Worm (Caenorhabditis elegans) whole organism, early embryonic: ENCODE data around the gene Y55B1AR.4.

ENCODE experiments used
- B0310.2 ChIP-seq: sonication (generic microtip); optimal IDR thresholded peaks from 2 replicates; lab custom pipeline; 2016; ENCODE audit warnings: mild to moderate bottlenecking, missing genetic modification characterization, missing compliant biosample characterization
- F13C5.2 ChIP-seq: sonication (generic microtip); optimal IDR thresholded peaks from 2 replicates; lab custom pipeline; 2017; ENCODE audit warnings: mild to moderate bottlenecking, missing genetic modification characterization, inconsistent platforms, missing compliant biosample characterization
- aly-1 ChIP-seq: sonication (generic microtip); optimal IDR thresholded peaks from 2 replicates; lab custom pipeline; 2016; ENCODE audit warnings: missing genetic modification characterization, missing compliant biosample characterization
- ama-1 ChIP-seq: fragments of 150-350 bp; optimal IDR thresholded peaks from 2 replicates; lab custom pipeline; 2014
- ceh-13 ChIP-seq: fragments of 200-800 bp; sonication (Bioruptor generic); optimal IDR thresholded peaks from 2 replicates; lab custom pipeline; 2018; ENCODE audit warnings: mild to moderate bottlenecking, missing genetic modification characterization, missing compliant biosample characterization
- ceh-36 ChIP-seq: sonication (generic microtip); optimal IDR thresholded peaks from 2 replicates; lab custom pipeline; 2016; ENCODE audit warnings: missing genetic modification characterization, inconsistent platforms, missing compliant biosample characterization
- ets-7 ChIP-seq: sonication (generic microtip); optimal IDR thresholded peaks from 2 replicates; lab custom pipeline; 2016; ENCODE audit warnings: missing genotype, missing genetic modification characterization, missing compliant biosample characterization
- flt-1 ChIP-seq: fragments of 200-800 bp; sonication (Bioruptor generic); IDR thresholded peaks from 2 replicates; pipeline ENCODE4 v1.3.6; 2022; ENCODE audit warnings: missing genetic modification characterization, missing compliant biosample characterization
- hmbx-1 ChIP-seq: sonication (generic microtip); optimal IDR thresholded peaks from 2 replicates; lab custom pipeline; 2016; ENCODE audit warnings: mild to moderate bottlenecking, missing genetic modification characterization, missing compliant biosample characterization
- hmg-4 ChIP-seq: fragments of 200-800 bp; sonication (Bioruptor generic); optimal IDR thresholded peaks from 2 replicates; lab custom pipeline; 2018; ENCODE audit warnings: mild to moderate bottlenecking, missing genetic modification characterization, missing compliant biosample characterization
- hnd-1 ChIP-seq: sonication (generic microtip); optimal IDR thresholded peaks from 2 replicates; lab custom pipeline; 2016; ENCODE audit warnings: missing genetic modification characterization, missing compliant biosample characterization
- pes-1 ChIP-seq: fragments of 200-800 bp; sonication (Bioruptor generic); IDR thresholded peaks from 2 replicates; pipeline ENCODE4 v1.3.6; 2022; ENCODE audit warnings: missing genetic modification reagents, missing genetic modification characterization, missing compliant biosample characterization
- scrt-1 ChIP-seq: fragments of 200-800 bp; sonication (Bioruptor generic); IDR thresholded peaks from 2 replicates; pipeline ENCODE4 v1.3.6; 2022; ENCODE audit warnings: missing genetic modification characterization, missing compliant biosample characterization
- sea-1 ChIP-seq: fragments of 200-800 bp; sonication (Bioruptor generic); conservative IDR thresholded peaks from 2 replicates; pipeline ENCODE4 v1.3.6; 2022; ENCODE audit warnings: missing genetic modification characterization, missing compliant biosample characterization
- tbx-11 ChIP-seq: fragments of 200-800 bp; sonication (Bioruptor generic); IDR thresholded peaks from 2 replicates; pipeline ENCODE4 v1.3.6; 2022; ENCODE audit warnings: missing genetic modification characterization, missing compliant biosample characterization
- tbx-37 ChIP-seq: fragments of 200-800 bp; sonication (Bioruptor generic); conservative IDR thresholded peaks from 2 replicates; pipeline ENCODE4 v1.3.6; 2022; ENCODE audit warnings: missing genetic modification reagents, missing genetic modification characterization, missing compliant biosample characterization
- tra-4 ChIP-seq: sonication (generic microtip); optimal IDR thresholded peaks from 2 replicates; lab custom pipeline; 2017; ENCODE audit warnings: missing genetic modification characterization, missing compliant biosample characterization

Gene Y55B1AR.4

ce11 chrIII:577467-577866, 27.8 kb downstream of the Y55B1AR.4 start, which contains the start of gene gtf-2H5:
Gene gtf-2H5, minus strand, starts transcription at chrIII:577567.
- no peak for TF ChIP-seq tbx-37 (GFP tag; lab: Robert Waterston, UW)
- no peak for TF ChIP-seq tbx-11
- TF ChIP-seq aly-1 (tag; lab: Kevin White, UChicago), result no peak
- no peak for TF ChIP-seq scrt-1 (GFP tag; lab: Robert Waterston, UW)
- TF ChIP-seq ceh-36 (tag; lab: Kevin White, UChicago), result no peak
- TF ChIP-seq hnd-1 (tag; lab: Kevin White, UChicago), result no peak
- TF ChIP-seq hmg-4 (GFP tag; lab: Kevin White, UChicago), result no peak
- TF ChIP-seq tra-4 (tag; lab: Kevin White, UChicago), result no peak
- no peak for TF ChIP-seq pes-1 (GFP tag; lab: Robert Waterston, UW)
- TF ChIP-seq ets-7 (tag; lab: Kevin White, UChicago), result no peak
- no peak for TF ChIP-seq F13C5.2
- no peak for TF ChIP-seq sea-1 (GFP tag; lab: Robert Waterston, UW)
- TF ChIP-seq ceh-13 (GFP tag; lab: Kevin White, UChicago), result no peak
- TF ChIP-seq hmbx-1 (tag; lab: Kevin White, UChicago), result no peak

ce11 chrIII:576555-576954, 28.8 kb downstream of the Y55B1AR.4 start:
- TF ChIP-seq tbx-11 (no peak), ceh-36 (tag; lab: Kevin White, UChicago) (no peak), hmg-4 (GFP tag; lab: Kevin White, UChicago) (no peak), ama-1 (lab: Kevin White, UChicago) (no peak), hmbx-1 (tag; lab: Kevin White, UChicago) (no peak), flt-1 (GFP tag; lab: Robert Waterston, UW) (no peak), aly-1 (tag; lab: Kevin White, UChicago) (no peak), scrt-1 (GFP tag; lab: Robert Waterston, UW) (no peak), tra-4 (tag; lab: Kevin White, UChicago) (no peak)

- no peak for TF ChIP-seq flt-1 (GFP tag; lab: Robert Waterston, UW)
- no peak for TF ChIP-seq hnd-1 (tag; lab: Kevin White, UChicago)
- no peak for TF ChIP-seq hmg-4 (GFP tag; lab: Kevin White, UChicago)
- TF ChIP-seq aly-1 (tag; lab: Kevin White, UChicago), result no peak
- TF ChIP-seq sea-1 (GFP tag; lab: Robert Waterston, UW), result no peak
- no peak for TF ChIP-seq ceh-36 (tag; lab: Kevin White, UChicago)
- no peak for TF ChIP-seq pes-1 (GFP tag; lab: Robert Waterston, UW)
- no peak for TF ChIP-seq tbx-11
- TF ChIP-seq tra-4 (tag; lab: Kevin White, UChicago), result no peak
- TF ChIP-seq ama-1 (lab: Kevin White, UChicago), result no peak
- TF ChIP-seq tbx-37 (GFP tag; lab: Robert Waterston, UW), result no peak
- no peak for TF ChIP-seq ets-7 (tag; lab: Kevin White, UChicago)
- no peak for TF ChIP-seq B0310.2 (tag; lab: Kevin White, UChicago)
- no peak for TF ChIP-seq ceh-13 (GFP tag; lab: Kevin White, UChicago)
- TF ChIP-seq scrt-1 (GFP tag; lab: Robert Waterston, UW), result no peak
- TF ChIP-seq hmbx-1 (tag; lab: Kevin White, UChicago), result no peak
Measured at ce11 chrIII:568815-569214, 36.5 kb downstream of the Y55B1AR.4 start.

ce11 chrIII:564786-565185, 40.5 kb downstream of the Y55B1AR.4 start:
- no peak for TF ChIP-seq scrt-1 (GFP tag; lab: Robert Waterston, UW)
- TF ChIP-seq ceh-13 (GFP tag; lab: Kevin White, UChicago), result no peak
- TF ChIP-seq sea-1 (GFP tag; lab: Robert Waterston, UW), result no peak
- TF ChIP-seq tra-4 (tag; lab: Kevin White, UChicago), result no peak
- no peak for TF ChIP-seq hmbx-1 (tag; lab: Kevin White, UChicago)
- no peak for TF ChIP-seq ets-7 (tag; lab: Kevin White, UChicago)
- no peak for TF ChIP-seq B0310.2 (tag; lab: Kevin White, UChicago)
- TF ChIP-seq tbx-37 (GFP tag; lab: Robert Waterston, UW), result no peak
- no peak for TF ChIP-seq ceh-36 (tag; lab: Kevin White, UChicago)

ce11 chrIII:563755-564154, 41.6 kb downstream of the Y55B1AR.4 start:
- TF ChIP-seq tbx-11 (no peak), scrt-1 (GFP tag; lab: Robert Waterston, UW) (no peak), tbx-37 (GFP tag; lab: Robert Waterston, UW) (no peak), tra-4 (tag; lab: Kevin White, UChicago) (no peak), sea-1 (GFP tag; lab: Robert Waterston, UW) (no peak), ceh-13 (GFP tag; lab: Kevin White, UChicago) (no peak), B0310.2 (tag; lab: Kevin White, UChicago) (no peak), ama-1 (lab: Kevin White, UChicago) (no peak), flt-1 (GFP tag; lab: Robert Waterston, UW) (no peak), ets-7 (tag; lab: Kevin White, UChicago) (no peak), hnd-1 (tag; lab: Kevin White, UChicago) (no peak), hmbx-1 (tag; lab: Kevin White, UChicago) (no peak), ceh-36 (tag; lab: Kevin White, UChicago) (no peak), F13C5.2 (no peak), aly-1 (tag; lab: Kevin White, UChicago) (no peak), pes-1 (GFP tag; lab: Robert Waterston, UW) (no peak), hmg-4 (GFP tag; lab: Kevin White, UChicago) (no peak)

- no peak for TF ChIP-seq hnd-1 (tag; lab: Kevin White, UChicago)
- peak; percentile 14 for TF ChIP-seq hmg-4 (GFP tag; lab: Kevin White, UChicago)
Measured at ce11 chrIII:558832-559231, 46.5 kb downstream of the Y55B1AR.4 start.

- TF ChIP-seq pes-1 (GFP tag; lab: Robert Waterston, UW) (no peak), tbx-11 (no peak), tra-4 (tag; lab: Kevin White, UChicago) (no peak), ets-7 (tag; lab: Kevin White, UChicago) (no peak), B0310.2 (tag; lab: Kevin White, UChicago) (no peak), sea-1 (GFP tag; lab: Robert Waterston, UW) (no peak), tbx-37 (GFP tag; lab: Robert Waterston, UW) (no peak), aly-1 (tag; lab: Kevin White, UChicago) (no peak), ceh-36 (tag; lab: Kevin White, UChicago) (no peak), hnd-1 (tag; lab: Kevin White, UChicago) (no peak), hmbx-1 (tag; lab: Kevin White, UChicago) (no peak), ama-1 (lab: Kevin White, UChicago) (no peak), scrt-1 (GFP tag; lab: Robert Waterston, UW) (no peak), F13C5.2 (no peak), ceh-13 (GFP tag; lab: Kevin White, UChicago) (no peak), flt-1 (GFP tag; lab: Robert Waterston, UW) (no peak), hmg-4 (GFP tag; lab: Kevin White, UChicago) (no peak)
Measured at ce11 chrIII:558083-558482, 47.2 kb downstream of the Y55B1AR.4 start.
